Worm (Caenorhabditis elegans) whole organism, L1 larva: ENCODE measurements around the gene B0416.4.
A peak's percentile ranks its signal among the peaks of the same experiment; 100 is the strongest.

Experiments
- C04F5.9 ChIP-seq: sonication (generic microtip); optimal IDR thresholded peaks from 2 replicates; lab custom pipeline; 2016; ENCODE audit warnings: missing genetic modification characterization, missing compliant biosample characterization
- C16A3.4 ChIP-seq: fragments of 150-350 bp; optimal IDR thresholded peaks from 2 replicates; lab custom pipeline; 2014; ENCODE audit warnings: missing biosample characterization, missing genetic modification characterization
- C34B4.2 ChIP-seq: sonication (generic microtip); optimal IDR thresholded peaks from 2 replicates; lab custom pipeline; 2017; ENCODE audit warnings: mild to moderate bottlenecking, missing genetic modification characterization, missing compliant biosample characterization
- Y116A8C.19 ChIP-seq: sonication (generic microtip); optimal IDR thresholded peaks from 2 replicates; lab custom pipeline; 2016; ENCODE audit warnings: missing compliant biosample characterization, missing genetic modification characterization, borderline replicate concordance
- ama-1 ChIP-seq: fragments of 150-350 bp; optimal IDR thresholded peaks from 2 replicates; lab custom pipeline; 2014
- blmp-1 ChIP-seq: fragments of 150-350 bp; optimal IDR thresholded peaks from 2 replicates; lab custom pipeline; 2014; ENCODE audit warnings: missing biosample characterization, missing genetic modification characterization
- ceh-63 ChIP-seq: fragments of 200-800 bp; sonication (Bioruptor generic); optimal IDR thresholded peaks from 2 replicates; lab custom pipeline; 2018; ENCODE audit warnings: mild to moderate bottlenecking, missing genetic modification characterization, missing compliant biosample characterization
- ceh-82 ChIP-seq, 3 experiments: fragments of 150-350 bp in 1 of 3; sonication (generic microtip) in 2 of 3; optimal IDR thresholded peaks; 2 replicates each; lab custom pipeline; 2014 to 2017; ENCODE audit warnings: missing biosample characterization in 3 of 3, missing genetic modification characterization in 3 of 3
- ceh-88 ChIP-seq: fragments of 200-800 bp; sonication (Bioruptor generic); IDR thresholded peaks from 2 replicates; pipeline ENCODE4 v1.3.6; 2022; ENCODE audit warnings: missing genetic modification characterization, missing compliant biosample characterization
- ceh-90 ChIP-seq: sonication (generic microtip); optimal IDR thresholded peaks from 2 replicates; lab custom pipeline; 2016; ENCODE audit warnings: missing genetic modification characterization, missing compliant biosample characterization
- dpl-1 ChIP-seq, 3 experiments: fragments of 150-350 bp in 2 of 3; sonication (generic microtip) in 1 of 3; optimal IDR thresholded peaks; 2 replicates each; lab custom pipeline; 2014 to 2017; ENCODE audit warnings: missing biosample characterization in 3 of 3, missing genetic modification characterization in 3 of 3, missing genetic modification reagents in 3 of 3
- dsc-1 ChIP-seq: sonication (generic microtip); optimal IDR thresholded peaks from 2 replicates; lab custom pipeline; 2016; ENCODE audit warnings: mild to moderate bottlenecking, missing genetic modification characterization, missing compliant biosample characterization
- efl-3 ChIP-seq: fragments of 200-800 bp; sonication (Bioruptor generic); optimal IDR thresholded peaks from 2 replicates; lab custom pipeline; 2018; ENCODE audit warnings: mild to moderate bottlenecking, missing genetic modification characterization, missing compliant biosample characterization
- elt-2 ChIP-seq: sonication (generic microtip); optimal IDR thresholded peaks from 2 replicates; lab custom pipeline; 2016; ENCODE audit warnings: missing genetic modification characterization, mild to moderate bottlenecking, inconsistent platforms, missing compliant biosample characterization, missing genetic modification reagents
- ets-5 ChIP-seq: fragments of 200-800 bp; sonication (Bioruptor generic); IDR thresholded peaks from 2 replicates; pipeline ENCODE4 v1.3.6; 2022; ENCODE audit warnings: missing genetic modification characterization, missing compliant biosample characterization
- fos-1 ChIP-seq: fragments of 150-350 bp; optimal IDR thresholded peaks from 2 replicates; lab custom pipeline; 2014; ENCODE audit warnings: missing biosample characterization, missing genetic modification characterization
- hlh-17 ChIP-seq: fragments of 200-800 bp; sonication (Bioruptor generic); optimal IDR thresholded peaks from 2 replicates; lab custom pipeline; 2018; ENCODE audit warnings: missing genetic modification characterization, mild to moderate bottlenecking, missing compliant biosample characterization, moderate library complexity, borderline replicate concordance
- hpl-2 ChIP-seq: fragments of 150-350 bp; optimal IDR thresholded peaks from 2 replicates; lab custom pipeline; 2014; ENCODE audit warnings: missing biosample characterization, missing genetic modification reagents, missing genetic modification characterization
- irx-1 ChIP-seq: sonication (generic microtip); optimal IDR thresholded peaks from 2 replicates; lab custom pipeline; 2016; ENCODE audit warnings: missing genetic modification characterization, missing compliant biosample characterization
- isw-1 ChIP-seq: fragments of 200-800 bp; sonication (Bioruptor generic); IDR thresholded peaks from 2 replicates; pipeline ENCODE4 v1.3.6; 2022; ENCODE audit warnings: missing genetic modification characterization, missing compliant biosample characterization
- jun-1 ChIP-seq: fragments of 150-350 bp; optimal IDR thresholded peaks from 2 replicates; lab custom pipeline; 2014; ENCODE audit warnings: missing biosample characterization, missing genetic modification reagents, missing genetic modification characterization
- lin-13 ChIP-seq: fragments of 150-350 bp; optimal IDR thresholded peaks from 2 replicates; lab custom pipeline; 2014; ENCODE audit warnings: missing biosample characterization, missing genetic modification reagents, missing genetic modification characterization
- lin-14 ChIP-seq: fragments of 200-800 bp; sonication (Bioruptor generic); optimal IDR thresholded peaks from 2 replicates; lab custom pipeline; 2018; ENCODE audit warnings: mild to moderate bottlenecking, missing genetic modification characterization, moderate library complexity, missing compliant biosample characterization
- lin-35 ChIP-seq, 2 experiments: fragments of 150-350 bp; optimal IDR thresholded peaks; 2 replicates each; lab custom pipeline; 2014; ENCODE audit warnings: missing biosample characterization in 2 of 2, missing genetic modification characterization in 2 of 2, missing genetic modification reagents in 2 of 2
- lin-39 ChIP-seq: fragments of 150-350 bp; optimal IDR thresholded peaks from 2 replicates; lab custom pipeline; 2014; ENCODE audit warnings: missing biosample characterization, missing genetic modification reagents, missing genetic modification characterization
- lir-3 ChIP-seq: sonication (generic microtip); optimal IDR thresholded peaks from 2 replicates; lab custom pipeline; 2016; ENCODE audit warnings: mild to moderate bottlenecking, missing genetic modification characterization, moderate library complexity, missing compliant biosample characterization; ENCODE audit not compliant: poor library complexity
- lsy-2 ChIP-seq, 2 experiments: fragments of 150-350 bp; optimal IDR thresholded peaks; 2 replicates each; lab custom pipeline; 2014; ENCODE audit warnings: missing biosample characterization in 2 of 2, missing genetic modification characterization in 2 of 2
- mab-9 ChIP-seq: fragments of 200-800 bp; sonication (Bioruptor generic); IDR thresholded peaks from 2 replicates; pipeline ENCODE4 v1.3.6; 2022; ENCODE audit warnings: missing genetic modification reagents, missing genetic modification characterization, missing compliant biosample characterization
- mdl-1 ChIP-seq, 2 experiments: fragments of 150-350 bp; optimal IDR thresholded peaks; 2 replicates each; lab custom pipeline; 2014 to 2017; ENCODE audit warnings: missing biosample characterization in 2 of 2, missing genetic modification characterization in 2 of 2, inconsistent platforms in 1 of 2
- mep-1 ChIP-seq: fragments of 150-350 bp; optimal IDR thresholded peaks from 2 replicates; lab custom pipeline; 2014; ENCODE audit warnings: missing biosample characterization, missing genetic modification characterization
- nhr-12 ChIP-seq: sonication (generic microtip); optimal IDR thresholded peaks from 2 replicates; lab custom pipeline; 2017; ENCODE audit warnings: missing biosample characterization, missing genetic modification characterization
- nhr-19 ChIP-seq: fragments of 200-800 bp; sonication (Bioruptor generic); conservative IDR thresholded peaks from 2 replicates; pipeline ENCODE4 v1.3.6; 2022; ENCODE audit warnings: missing genetic modification characterization, missing compliant biosample characterization
- nhr-20 ChIP-seq: sonication (generic microtip); optimal IDR thresholded peaks from 2 replicates; lab custom pipeline; 2016; ENCODE audit warnings: mild to moderate bottlenecking, missing genetic modification characterization, missing compliant biosample characterization
- nhr-28 ChIP-seq: fragments of 150-350 bp; optimal IDR thresholded peaks from 2 replicates; lab custom pipeline; 2014; ENCODE audit warnings: missing biosample characterization, missing genetic modification characterization
- nhr-71 ChIP-seq: sonication (generic microtip); optimal IDR thresholded peaks from 2 replicates; lab custom pipeline; 2016; ENCODE audit warnings: mild to moderate bottlenecking, missing genetic modification characterization, moderate library complexity, missing compliant biosample characterization
- nhr-76 ChIP-seq: sonication (generic microtip); optimal IDR thresholded peaks from 2 replicates; lab custom pipeline; 2017; ENCODE audit warnings: missing biosample characterization, missing genetic modification characterization
- pag-3 ChIP-seq: sonication (generic microtip); optimal IDR thresholded peaks from 2 replicates; lab custom pipeline; 2017; ENCODE audit warnings: missing genetic modification characterization, mild to moderate bottlenecking, missing compliant biosample characterization, antibody characterized with exemption, borderline replicate concordance; ENCODE audit not compliant: insufficient read depth
- pqm-1 ChIP-seq: sonication (generic microtip); optimal IDR thresholded peaks from 3 replicates; lab custom pipeline; 2017; ENCODE audit warnings: missing biosample characterization, missing genetic modification characterization
- rnt-1 ChIP-seq: sonication (generic microtip); optimal IDR thresholded peaks from 2 replicates; lab custom pipeline; 2016; ENCODE audit warnings: mild to moderate bottlenecking, missing genetic modification characterization, moderate library complexity, missing compliant biosample characterization
- snpc-4 ChIP-seq: fragments of 150-350 bp; optimal IDR thresholded peaks from 2 replicates; lab custom pipeline; 2014; ENCODE audit warnings: missing biosample characterization, missing genetic modification characterization
- snu-23 ChIP-seq: sonication (generic microtip); optimal IDR thresholded peaks from 2 replicates; lab custom pipeline; 2016; ENCODE audit warnings: missing genetic modification characterization, missing compliant biosample characterization
- sox-4 ChIP-seq: sonication (generic microtip); optimal IDR thresholded peaks from 2 replicates; lab custom pipeline; 2016; ENCODE audit warnings: missing genetic modification characterization, missing compliant biosample characterization
- sup-37 ChIP-seq: fragments of 200-800 bp; sonication (Bioruptor generic); optimal IDR thresholded peaks from 2 replicates; lab custom pipeline; 2018; ENCODE audit warnings: mild to moderate bottlenecking, missing genetic modification characterization, missing compliant biosample characterization
- swsn-7 ChIP-seq: sonication (generic microtip); optimal IDR thresholded peaks from 2 replicates; lab custom pipeline; 2016; ENCODE audit warnings: missing genetic modification characterization, missing compliant biosample characterization
- tbx-2 ChIP-seq: sonication (generic microtip); optimal IDR thresholded peaks from 2 replicates; lab custom pipeline; 2016; ENCODE audit warnings: missing genetic modification characterization, missing compliant biosample characterization
- unc-130 ChIP-seq: fragments of 150-350 bp; optimal IDR thresholded peaks from 2 replicates; lab custom pipeline; 2017; ENCODE audit warnings: missing biosample characterization, missing genetic modification characterization, inconsistent platforms
- unc-30 ChIP-seq: sonication (generic microtip); optimal IDR thresholded peaks from 2 replicates; lab custom pipeline; 2017; ENCODE audit warnings: missing biosample characterization, missing genetic modification characterization
- unc-62 ChIP-seq: fragments of 150-350 bp; optimal IDR thresholded peaks from 2 replicates; lab custom pipeline; 2014; ENCODE audit warnings: missing biosample characterization, missing genetic modification reagents, missing genetic modification characterization
- zag-1 ChIP-seq: fragments of 150-350 bp; optimal IDR thresholded peaks from 2 replicates; lab custom pipeline; 2014; ENCODE audit warnings: missing biosample characterization, missing genetic modification characterization
- zip-4 ChIP-seq: fragments of 200-800 bp; sonication (Bioruptor generic); optimal IDR thresholded peaks from 2 replicates; lab custom pipeline; 2018; ENCODE audit warnings: mild to moderate bottlenecking, missing genetic modification characterization, moderate library complexity, missing compliant biosample characterization
- ztf-11 ChIP-seq, 2 experiments: sonication (generic microtip); optimal IDR thresholded peaks; 2 replicates each; lab custom pipeline; 2016 to 2017; ENCODE audit warnings: missing genetic modification characterization in 2 of 2, missing biosample characterization in 1 of 2, missing compliant biosample characterization in 1 of 2

Gene B0416.4

DNA sequence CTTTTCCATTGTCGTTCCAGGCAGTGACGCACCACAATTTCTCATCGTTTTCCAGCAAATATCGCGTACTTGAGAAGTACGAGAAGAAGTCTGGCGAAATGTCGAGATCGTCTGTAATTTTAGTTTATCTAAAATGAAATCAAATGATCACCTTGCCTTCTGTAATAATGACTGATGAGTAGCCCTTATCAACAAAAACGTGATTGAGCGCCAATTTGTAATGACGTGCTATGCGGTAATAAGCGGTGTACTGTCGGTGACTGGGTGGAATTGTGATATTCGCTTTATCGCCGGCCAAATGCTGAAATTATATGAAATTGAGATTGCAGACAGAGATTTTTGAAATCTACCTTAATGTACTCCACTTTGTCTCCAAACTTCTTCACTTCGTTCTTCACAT is 16.7 kb downstream of the B0416.4 start:
- TF ChIP-seq lin-35 (GFP tag; optimal IDR thresholded peaks at IDR 0.05; lab: Kevin White, UChicago) (peak in 1 of 2 experiments; percentile 16), mep-1 (tag; lab: Kevin White, UChicago) (no peak), elt-2 (peak; percentile 56), lsy-2 (tag; optimal IDR thresholded peaks at IDR 0.05; lab: Kevin White, UChicago) (no peak)

DNA sequence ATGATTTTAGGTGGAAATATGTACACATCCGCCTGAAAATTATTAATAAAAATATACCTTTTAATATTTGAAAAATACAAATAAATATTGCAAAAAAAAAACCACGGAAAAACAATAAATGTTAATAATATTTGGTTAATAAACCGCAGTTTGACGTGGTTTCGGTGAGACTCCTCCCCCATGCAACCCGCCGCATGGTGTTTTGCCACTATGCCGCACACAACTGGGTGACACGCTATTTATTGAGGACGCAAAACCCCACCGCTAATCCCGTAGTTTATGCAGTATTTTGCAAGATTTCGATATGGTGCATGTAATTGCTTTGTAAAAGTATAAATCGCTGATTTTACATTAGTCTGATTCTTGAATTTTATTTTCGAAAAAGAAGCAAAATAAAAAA is 17.8 kb downstream of the B0416.4 start, which contains the start of gene gly-13:
gly-13 (minus strand) TSS at position 32 of the 400 bp plus-strand sequence.
- TF ChIP-seq swsn-7 (tag; lab: Kevin White, UChicago) (peak; percentile 33), unc-30 (tag; lab: Kevin White, UChicago) (no peak), lin-39 (tag; lab: Kevin White, UChicago) (no peak), isw-1 (no peak), zip-4 (no peak), nhr-28 (tag; lab: Kevin White, UChicago) (no peak), snu-23 (GFP tag; lab: Kevin White, UChicago) (peak; percentile 51), Y116A8C.19 (tag; lab: Kevin White, UChicago) (no peak), ztf-11 (tag; optimal IDR thresholded peaks at IDR 0.05; lab: Kevin White, UChicago) (no peak), lsy-2 (tag; optimal IDR thresholded peaks at IDR 0.05; lab: Kevin White, UChicago) (peak in 1 of 2 experiments; percentile 30), hlh-17 (GFP tag; lab: Kevin White, UChicago) (no peak), snpc-4 (tag; lab: Kevin White, UChicago) (no peak), unc-62 (GFP tag; lab: Kevin White, UChicago) (no peak), sox-4 (tag; lab: Kevin White, UChicago) (no peak), ama-1 (lab: Kevin White, UChicago) (no peak), lir-3 (no peak), nhr-12 (tag; lab: Kevin White, UChicago) (no peak), rnt-1 (peak; percentile 60), ceh-90 (tag; lab: Kevin White, UChicago) (no peak), pqm-1 (no peak), nhr-76 (no peak), mab-9 (GFP tag; lab: Robert Waterston, UW) (no peak), blmp-1 (peak; percentile 26), pag-3 (tag; lab: Kevin White, UChicago) (no peak), lin-13 (GFP tag; lab: Kevin White, UChicago) (no peak), dpl-1 (GFP tag; optimal IDR thresholded peaks at IDR 0.05; lab: Kevin White, UChicago) (peak in 1 of 3 experiments; percentile 10), lin-14 (GFP tag; lab: Kevin White, UChicago) (peak; percentile 31), ceh-82 (tag; optimal IDR thresholded peaks at IDR 0.05; lab: Kevin White, UChicago) (no peak), fos-1 (tag; lab: Kevin White, UChicago) (no peak), irx-1 (tag; lab: Kevin White, UChicago) (peak; percentile 5), C34B4.2 (no peak), ets-5 (GFP tag; lab: Robert Waterston, UW) (no peak), efl-3 (GFP tag; lab: Kevin White, UChicago) (no peak), mdl-1 (tag; optimal IDR thresholded peaks at IDR 0.05; lab: Kevin White, UChicago) (peak in 1 of 2 experiments; percentile 49), nhr-71 (tag; lab: Kevin White, UChicago) (peak; percentile 49), tbx-2 (peak; percentile 17), ceh-63 (GFP tag; lab: Kevin White, UChicago) (no peak), unc-130 (peak; percentile 60), dsc-1 (peak; percentile 34), jun-1 (tag; lab: Kevin White, UChicago) (no peak), nhr-20 (peak; percentile 27), lin-35 (GFP tag; optimal IDR thresholded peaks at IDR 0.05; lab: Kevin White, UChicago) (peak in 1 of 2 experiments; percentile 33), zag-1 (tag; lab: Kevin White, UChicago) (no peak), nhr-19 (GFP tag; lab: Robert Waterston, UW) (no peak; the same call in 1 of the 2 replicates), ceh-88 (GFP tag; lab: Robert Waterston, UW) (no peak), C16A3.4 (tag; lab: Kevin White, UChicago) (peak; percentile 34), sup-37 (GFP tag; lab: Kevin White, UChicago) (no peak), hpl-2 (GFP tag; lab: Kevin White, UChicago) (no peak), C04F5.9 (tag; lab: Kevin White, UChicago) (no peak)
